Worm (Caenorhabditis elegans): ENCODE results near the gene acs-11.

The acs-11 gene

DNA sequence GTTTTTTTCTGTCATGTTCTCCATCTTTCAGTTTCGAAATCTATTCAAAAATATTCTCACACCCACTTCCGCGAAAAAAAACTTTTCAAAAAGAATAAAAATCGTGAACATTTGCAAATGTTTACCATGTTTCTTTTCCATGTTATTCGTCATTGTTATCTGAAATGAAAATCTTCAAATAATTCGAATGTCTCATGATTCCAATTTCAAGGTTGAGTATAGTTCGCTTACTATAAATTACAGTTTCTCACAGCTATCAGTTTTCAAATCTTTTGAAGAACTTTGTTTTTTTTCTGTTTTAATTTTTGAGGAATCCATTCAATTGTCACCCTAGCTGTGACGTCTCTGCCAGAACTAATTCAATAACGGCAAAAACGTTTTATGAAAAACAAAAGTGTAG lies 17.9 kb downstream of the acs-11 start:
- TF ChIP-seq nhr-76 (tag; optimal IDR thresholded peaks at IDR 0.05) (no peak), ztf-11 (tag; optimal IDR thresholded peaks at IDR 0.05) (no peak), mep-1 (tag; optimal IDR thresholded peaks at IDR 0.05) (no peak), bed-3 (GFP tag; optimal IDR thresholded peaks at IDR 0.05) (no peak), lsy-2 (tag; optimal IDR thresholded peaks at IDR 0.05) (no peak), sem-2 (GFP tag; optimal IDR thresholded peaks at IDR 0.05) (no peak), ceh-83 (GFP tag; optimal IDR thresholded peaks at IDR 0.05) (no peak), ceh-39 (tag; optimal IDR thresholded peaks at IDR 0.05) (no peak), pha-4 (tag; optimal IDR thresholded peaks at IDR 0.05) (no peak), ham-2 (GFP tag; optimal IDR thresholded peaks at IDR 0.05) (no peak), lin-32 (GFP tag; optimal IDR thresholded peaks at IDR 0.05) (no peak), blmp-1 (tag; optimal IDR thresholded peaks at IDR 0.05) (no peak)

DNA sequence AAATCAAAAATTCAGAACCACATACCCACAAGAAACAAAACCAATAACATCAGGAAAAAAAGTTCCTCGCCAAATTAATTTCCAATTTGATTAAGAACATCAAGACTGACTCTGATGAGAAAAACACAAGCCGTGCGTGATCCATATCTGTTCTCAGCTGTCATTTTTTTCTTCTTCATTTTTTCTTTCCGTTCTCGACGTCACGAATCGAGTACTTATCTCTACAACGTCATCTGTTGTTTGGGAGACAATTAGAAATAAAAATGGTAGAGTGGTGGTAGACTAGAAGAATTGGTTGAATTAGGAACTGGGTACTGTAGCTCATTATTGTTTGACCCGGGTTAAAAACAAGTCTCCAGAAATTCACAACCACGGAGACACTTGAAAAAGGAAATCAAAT lies 19.1 kb downstream of the acs-11 start:
- TF ChIP-seq lin-32 (GFP tag; optimal IDR thresholded peaks at IDR 0.05) = no peak
- TF ChIP-seq M03D4.4 (tag; optimal IDR thresholded peaks at IDR 0.05) = no peak
- no peak for TF ChIP-seq nhr-2 (tag; optimal IDR thresholded peaks at IDR 0.05)
- TF ChIP-seq unc-39 (tag; optimal IDR thresholded peaks at IDR 0.05) = no peak
- no peak for TF ChIP-seq pha-4 (tag; optimal IDR thresholded peaks at IDR 0.05)
- TF ChIP-seq lin-13 (tag; optimal IDR thresholded peaks at IDR 0.05) = no peak
- no peak for TF ChIP-seq sem-2 (GFP tag; optimal IDR thresholded peaks at IDR 0.05)
- no peak for TF ChIP-seq unc-120 (tag; optimal IDR thresholded peaks at IDR 0.05; ENCODE audit: poor library complexity, severe bottlenecking)
- TF ChIP-seq cnd-1 (tag; optimal IDR thresholded peaks at IDR 0.05) = no peak
- no peak for TF ChIP-seq mab-5 (tag; optimal IDR thresholded peaks at IDR 0.05)
- TF ChIP-seq nhr-76 (tag; optimal IDR thresholded peaks at IDR 0.05) = no peak
- no peak for TF ChIP-seq flh-1 (GFP tag; optimal IDR thresholded peaks at IDR 0.05)
- TF ChIP-seq bed-3 (GFP tag; optimal IDR thresholded peaks at IDR 0.05) = no peak
- TF ChIP-seq tbx-8 (GFP tag; optimal IDR thresholded peaks at IDR 0.05) = no peak
- TF ChIP-seq nhr-12 (tag; optimal IDR thresholded peaks at IDR 0.05) = no peak
- no peak for TF ChIP-seq nhr-237 (tag; optimal IDR thresholded peaks at IDR 0.05)
- TF ChIP-seq elt-1 (tag; optimal IDR thresholded peaks at IDR 0.05; ENCODE audit: borderline replicate concordance, insufficient read depth) = no peak
- no peak for TF ChIP-seq elt-3 (tag; optimal IDR thresholded peaks at IDR 0.05)
- no peak for TF ChIP-seq unc-62 (GFP tag; optimal IDR thresholded peaks at IDR 0.05)
- TF ChIP-seq ces-1 (GFP tag; optimal IDR thresholded peaks at IDR 0.05) = no peak

DNA sequence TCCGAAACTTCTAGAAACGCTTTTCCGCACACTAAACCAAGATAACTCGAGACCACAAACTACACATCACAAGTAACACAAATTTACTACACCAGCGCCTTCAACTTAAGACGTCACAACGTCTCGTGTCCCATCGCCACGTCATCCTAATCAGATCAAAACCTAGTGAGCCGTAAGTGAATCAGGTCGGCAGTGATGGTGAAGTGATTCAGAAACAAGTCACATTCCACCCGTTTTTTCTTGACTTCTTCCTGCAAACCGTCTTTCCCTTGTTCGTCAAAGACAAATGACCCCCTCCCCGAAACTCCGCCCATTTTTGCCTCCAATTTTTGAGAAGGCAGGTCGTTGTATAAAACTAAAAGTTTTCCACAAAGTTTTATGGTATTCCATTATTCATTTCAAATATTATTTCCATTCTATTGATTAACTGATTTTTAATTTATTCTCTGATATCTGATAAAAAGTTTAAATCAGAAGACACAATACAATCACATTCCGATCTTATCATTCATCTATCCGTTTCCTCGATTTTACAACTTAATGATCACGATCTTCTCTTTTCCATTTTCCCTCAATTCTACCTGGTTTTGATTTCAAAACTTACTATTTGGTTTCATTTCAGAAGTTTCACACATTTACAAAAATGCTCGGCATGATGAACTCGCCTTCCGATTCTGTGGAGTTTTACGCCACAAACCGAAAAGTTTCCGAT lies 20.8 kb downstream of the acs-11 start, which contains the start of gene F26G1.2:
TSS of gene F26G1.2 (plus strand) at position 508 of the 712 bp plus-strand sequence.
- no peak for TF ChIP-seq nhr-237 (tag; optimal IDR thresholded peaks at IDR 0.05)
- TF ChIP-seq lin-13 (tag; optimal IDR thresholded peaks at IDR 0.05) = no peak
- no peak for TF ChIP-seq ceh-39 (tag; optimal IDR thresholded peaks at IDR 0.05)
- TF ChIP-seq ztf-11 (tag; optimal IDR thresholded peaks at IDR 0.05) = no peak
- no peak for TF ChIP-seq tbx-8 (GFP tag; optimal IDR thresholded peaks at IDR 0.05)
- no peak for TF ChIP-seq ceh-43 (GFP tag; optimal IDR thresholded peaks at IDR 0.05)
- no peak for TF ChIP-seq lsy-2 (tag; optimal IDR thresholded peaks at IDR 0.05)
- TF ChIP-seq pha-4 (tag; optimal IDR thresholded peaks at IDR 0.05) = no peak
- TF ChIP-seq elt-1 (tag; optimal IDR thresholded peaks at IDR 0.05; ENCODE audit: borderline replicate concordance, insufficient read depth) = no peak
- no peak for TF ChIP-seq ces-1 (GFP tag; optimal IDR thresholded peaks at IDR 0.05)
- no peak for TF ChIP-seq elt-3 (tag; optimal IDR thresholded peaks at IDR 0.05)
- no peak for TF ChIP-seq bed-3 (GFP tag; optimal IDR thresholded peaks at IDR 0.05)
- TF ChIP-seq blmp-1 (tag; optimal IDR thresholded peaks at IDR 0.05) = no peak
- TF ChIP-seq zip-8 (tag; optimal IDR thresholded peaks at IDR 0.05) = no peak
- TF ChIP-seq nhr-2 (tag; optimal IDR thresholded peaks at IDR 0.05) = no peak
- no peak for TF ChIP-seq ham-2 (GFP tag; optimal IDR thresholded peaks at IDR 0.05)
- no peak for TF ChIP-seq unc-120 (tag; optimal IDR thresholded peaks at IDR 0.05; ENCODE audit: poor library complexity, severe bottlenecking)

DNA sequence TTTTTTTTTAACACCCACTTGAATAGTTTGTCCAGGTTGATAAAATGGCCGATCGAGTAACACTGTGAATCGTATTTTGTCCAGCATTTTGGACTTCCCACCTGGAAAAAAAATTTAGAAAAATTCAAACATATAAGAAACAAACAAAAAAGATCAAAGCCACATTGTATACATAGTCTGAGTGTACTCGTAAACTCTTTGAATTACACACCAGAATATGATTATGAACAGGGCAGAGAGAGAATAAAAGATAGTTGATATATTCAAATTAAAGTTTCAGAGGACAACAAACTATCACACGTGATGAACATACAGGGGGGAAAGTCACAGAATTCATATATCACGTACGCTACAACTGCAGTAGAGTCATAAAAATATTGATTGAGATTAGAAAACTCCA lies 24.3 kb downstream of the acs-11 start, which contains the start of gene ttm-2:
TSS of gene ttm-2 (minus strand) at position 101 of the 400 bp plus-strand sequence.
- no peak for TF ChIP-seq hlh-1 (tag; optimal IDR thresholded peaks at IDR 0.05)
- no peak for TF ChIP-seq zip-8 (tag; optimal IDR thresholded peaks at IDR 0.05)
- TF ChIP-seq unc-62 (GFP tag; optimal IDR thresholded peaks at IDR 0.05) = no peak
- TF ChIP-seq lin-13 (tag; optimal IDR thresholded peaks at IDR 0.05) = no peak

DNA sequence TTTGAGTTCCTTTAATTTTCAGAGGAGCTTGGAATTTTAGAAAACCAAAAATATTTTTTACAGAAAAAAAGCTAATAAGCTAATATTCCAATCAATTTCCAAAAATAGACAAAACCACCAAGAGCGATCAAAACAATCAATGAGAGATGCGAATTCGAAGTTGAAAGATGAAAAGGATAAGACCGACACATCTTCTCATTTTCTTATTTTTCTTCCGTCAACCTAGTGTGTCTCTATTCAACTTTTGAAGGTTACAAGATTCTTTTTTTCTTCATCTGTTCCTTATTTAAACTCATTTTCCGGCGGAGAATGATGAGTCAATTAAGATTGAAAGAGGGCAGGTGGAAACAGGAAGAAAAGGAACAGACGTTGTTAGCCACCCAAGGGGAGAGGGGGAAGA lies 25.7 kb downstream of the acs-11 start:
- TF ChIP-seq nhr-2 (tag; optimal IDR thresholded peaks at IDR 0.05) (no peak), mep-1 (tag; optimal IDR thresholded peaks at IDR 0.05) (no peak), nhr-237 (tag; optimal IDR thresholded peaks at IDR 0.05) (no peak), drap-1 (GFP tag; optimal IDR thresholded peaks at IDR 0.05) (no peak), lin-13 (tag; optimal IDR thresholded peaks at IDR 0.05) (no peak), zip-8 (tag; optimal IDR thresholded peaks at IDR 0.05) (no peak), unc-39 (tag; optimal IDR thresholded peaks at IDR 0.05) (no peak), ces-1 (GFP tag; optimal IDR thresholded peaks at IDR 0.05) (no peak), ham-2 (GFP tag; optimal IDR thresholded peaks at IDR 0.05) (no peak), bed-3 (GFP tag; optimal IDR thresholded peaks at IDR 0.05) (no peak), pha-4 (tag; optimal IDR thresholded peaks at IDR 0.05) (no peak)

Measured in whole organism, mixed stage, embryonic.